Worm (Caenorhabditis elegans) whole organism, early embryonic: ENCODE results near the gene nhr-255.

Experiments used
- ama-1 ChIP-seq: fragments of 150-350 bp; optimal IDR thresholded peaks from 2 replicates; lab custom pipeline; 2014
- flt-1 ChIP-seq: fragments of 200-800 bp; sonication (Bioruptor generic); IDR thresholded peaks from 2 replicates; pipeline ENCODE4 v1.3.6; 2022; ENCODE audit warnings: missing genetic modification characterization, missing compliant biosample characterization
- scrt-1 ChIP-seq: fragments of 200-800 bp; sonication (Bioruptor generic); IDR thresholded peaks from 2 replicates; pipeline ENCODE4 v1.3.6; 2022; ENCODE audit warnings: missing genetic modification characterization, missing compliant biosample characterization
- sea-1 ChIP-seq: fragments of 200-800 bp; sonication (Bioruptor generic); conservative IDR thresholded peaks from 2 replicates; pipeline ENCODE4 v1.3.6; 2022; ENCODE audit warnings: missing genetic modification characterization, missing compliant biosample characterization
- tra-4 ChIP-seq: sonication (generic microtip); optimal IDR thresholded peaks from 2 replicates; lab custom pipeline; 2017; ENCODE audit warnings: missing genetic modification characterization, missing compliant biosample characterization

- no peak for TF ChIP-seq flt-1
- TF ChIP-seq tra-4, result no peak
- TF ChIP-seq ama-1 (lab: Kevin White, UChicago), result no peak
- no peak for TF ChIP-seq sea-1 (GFP tag; lab: Robert Waterston, UW)
- TF ChIP-seq scrt-1 (GFP tag; lab: Robert Waterston, UW), result no peak
Observed at ce11 chrX:15769895-15770559, 27.6 kb downstream of the nhr-255 start.
